Worm (Caenorhabditis elegans) whole organism, mixed stage, embryonic: ENCODE data around the gene srh-16.

ENCODE experiments used
- bed-3 ChIP-seq: fragments of 200-800 bp; sonication (Bioruptor generic); optimal IDR thresholded peaks from 3 replicates; lab custom pipeline; 2018; ENCODE audit warnings: mild to moderate bottlenecking, missing genetic modification characterization, moderate library complexity, missing compliant biosample characterization
- elt-3 ChIP-seq: fragments of 150-350 bp; optimal IDR thresholded peaks from 2 replicates; lab custom pipeline; 2014; ENCODE audit warnings: missing biosample characterization, missing genetic modification characterization
- nhr-237 ChIP-seq: fragments of 150-350 bp; optimal IDR thresholded peaks from 2 replicates; lab custom pipeline; 2014; ENCODE audit warnings: missing biosample characterization, missing genetic modification characterization
- unc-120 ChIP-seq: sonication (generic microtip); optimal IDR thresholded peaks from 2 replicates; lab custom pipeline; 2017; ENCODE audit warnings: missing genetic modification characterization, missing compliant biosample characterization; ENCODE audit not compliant: poor library complexity, severe bottlenecking
- unc-39 ChIP-seq: fragments of 150-350 bp; optimal IDR thresholded peaks from 2 replicates; lab custom pipeline; 2014; ENCODE audit warnings: missing biosample characterization, missing genetic modification characterization
- unc-62 ChIP-seq: fragments of 150-350 bp; optimal IDR thresholded peaks from 2 replicates; lab custom pipeline; 2014; ENCODE audit warnings: missing biosample characterization, missing genetic modification reagents, missing genetic modification characterization

- no peak for TF ChIP-seq unc-62 (GFP tag; lab: Kevin White, UChicago)
- no peak for TF ChIP-seq elt-3 (tag; lab: Kevin White, UChicago)
- no peak for TF ChIP-seq nhr-237 (tag; lab: Kevin White, UChicago)
- no peak for TF ChIP-seq unc-39 (tag; lab: Kevin White, UChicago)
- no peak for TF ChIP-seq bed-3 (GFP tag; lab: Kevin White, UChicago)
- TF ChIP-seq unc-120 = no peak
These were observed 10.4 kb downstream of the srh-16 start, which contains the start of the genes frm-7 and F55C5.17 for ce11 chrV:12301985-12302591.
